Worm (Caenorhabditis elegans) whole organism, L4/young adult: ENCODE data around the gene K08E3.2.

ENCODE experiments used
- W03F9.2 ChIP-seq: fragments of 150-350 bp; optimal IDR thresholded peaks from 2 replicates; lab custom pipeline; 2014; ENCODE audit warnings: missing biosample characterization, missing genetic modification characterization
- dao-5 ChIP-seq: sonication (generic microtip); optimal IDR thresholded peaks from 2 replicates; lab custom pipeline; 2016; ENCODE audit warnings: missing genotype, missing genetic modification characterization, moderate library complexity, missing compliant biosample characterization
- him-1 ChIP-seq: sonication (generic microtip); optimal IDR thresholded peaks from 2 replicates; lab custom pipeline; 2016; ENCODE audit warnings: missing genotype, missing genetic modification reagents, missing genetic modification characterization, missing compliant biosample characterization

DNA sequence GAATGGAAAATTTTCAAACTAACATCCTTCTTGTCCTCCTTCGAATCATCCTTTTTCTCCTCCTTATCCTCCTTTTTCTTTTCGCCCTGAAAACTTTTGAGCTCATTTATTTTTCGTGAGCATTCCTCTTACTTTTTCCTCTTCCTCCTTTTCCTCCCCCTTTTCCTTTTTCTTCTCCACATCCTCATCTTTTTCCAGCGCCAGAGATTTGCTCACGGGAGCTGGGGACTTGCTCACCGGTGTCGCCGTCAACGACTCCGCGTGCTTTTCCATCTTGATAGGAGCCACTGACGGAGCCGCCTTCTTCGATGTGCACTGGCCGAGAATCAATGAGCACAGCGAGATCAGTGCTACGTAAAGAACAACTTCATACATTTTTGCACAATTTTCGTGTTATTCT, at the start of gene K08E3.2:
- TF ChIP-seq dao-5 (tag; lab: Kevin White, UChicago) (no peak), him-1 (tag; lab: Kevin White, UChicago) (no peak), W03F9.2 (tag; lab: Kevin White, UChicago) (no peak)
